Worm (Caenorhabditis elegans) whole organism, midembryonic: ENCODE measurements around the gene F19C6.5.

ENCODE experiments used
- T22C8.4 ChIP-seq: fragments of 200-800 bp; sonication (Bioruptor generic); IDR thresholded peaks from 2 replicates; pipeline ENCODE4 v1.3.6; 2022; ENCODE audit warnings: missing genetic modification characterization, missing compliant biosample characterization
- cog-1 ChIP-seq: sonication (generic microtip); optimal IDR thresholded peaks from 2 replicates; lab custom pipeline; 2016; ENCODE audit warnings: missing genetic modification characterization, missing compliant biosample characterization
- flt-1 ChIP-seq: fragments of 200-800 bp; sonication (Bioruptor generic); IDR thresholded peaks from 2 replicates; pipeline ENCODE4 v1.3.6; 2022; ENCODE audit warnings: missing genetic modification characterization, missing compliant biosample characterization
- klf-2 ChIP-seq: fragments of 200-800 bp; sonication (Bioruptor generic); conservative IDR thresholded peaks from 2 replicates; pipeline ENCODE4 v1.3.6; 2022; ENCODE audit warnings: missing genetic modification reagents, missing genetic modification characterization, missing compliant biosample characterization
- med-1 ChIP-seq: sonication (generic microtip); optimal IDR thresholded peaks from 2 replicates; lab custom pipeline; 2017; ENCODE audit warnings: missing genetic modification characterization, mild to moderate bottlenecking, missing compliant biosample characterization, antibody characterized with exemption, missing genetic modification reagents; ENCODE audit not compliant: insufficient read depth
- ref-1 ChIP-seq: fragments of 200-800 bp; sonication (Bioruptor generic); conservative IDR thresholded peaks from 2 replicates; pipeline ENCODE4 v1.3.6; 2022; ENCODE audit warnings: missing genetic modification reagents, missing genetic modification characterization, missing compliant biosample characterization
- tab-1 ChIP-seq: fragments of 200-800 bp; sonication (Bioruptor generic); IDR thresholded peaks from 2 replicates; pipeline ENCODE4 v1.3.6; 2022; ENCODE audit warnings: missing genetic modification characterization, missing compliant biosample characterization
- ztf-23 ChIP-seq: fragments of 200-800 bp; sonication (Bioruptor generic); IDR thresholded peaks from 2 replicates; pipeline ENCODE4 v1.3.6; 2022; ENCODE audit warnings: missing genetic modification reagents, missing genetic modification characterization, missing compliant biosample characterization
- ztf-29 ChIP-seq: fragments of 200-800 bp; sonication (Bioruptor generic); IDR thresholded peaks from 2 replicates; pipeline ENCODE4 v1.3.6; 2022; ENCODE audit warnings: missing genetic modification reagents, missing genetic modification characterization, missing compliant biosample characterization

Gene F19C6.5

ce11 chrX:9999599-10000201 lies 15.0 kb upstream of the F19C6.5 start:
- TF ChIP-seq cog-1 (tag; lab: Kevin White, UChicago) (peak; percentile 92), ztf-29 (GFP tag; lab: Robert Waterston, UW) (0 out of 2 replicates have a peak, but pooled peaks have one; percentile 7), ztf-23 (GFP tag; lab: Robert Waterston, UW) (peak; percentile 51; the same call in 1 of the 2 replicates), T22C8.4 (GFP tag; lab: Robert Waterston, UW) (peak; percentile 70), tab-1 (GFP tag; lab: Robert Waterston, UW) (no peak), med-1 (GFP tag; lab: Kevin White, UChicago) (no peak), klf-2 (GFP tag; lab: Robert Waterston, UW) (no peak), flt-1 (GFP tag; lab: Robert Waterston, UW) (peak; percentile 74; the same call in 1 of the 2 replicates), ref-1 (GFP tag; lab: Robert Waterston, UW) (no peak)

- TF ChIP-seq T22C8.4 (GFP tag; lab: Robert Waterston, UW) (no peak), ztf-23 (GFP tag; lab: Robert Waterston, UW) (no peak), ref-1 (GFP tag; lab: Robert Waterston, UW) (no peak), ztf-29 (GFP tag; lab: Robert Waterston, UW) (no peak), flt-1 (GFP tag; lab: Robert Waterston, UW) (no peak), med-1 (GFP tag; lab: Kevin White, UChicago) (no peak), tab-1 (GFP tag; lab: Robert Waterston, UW) (no peak), cog-1 (tag; lab: Kevin White, UChicago) (no peak), klf-2 (GFP tag; lab: Robert Waterston, UW) (no peak)
Measured at ce11 chrX:9999192-9999591, 14.5 kb upstream of the F19C6.5 start, which contains the start of gene grk-1. Gene grk-1, minus strand, starts transcription at chrX:9999208.

- no peak for TF ChIP-seq med-1 (GFP tag; lab: Kevin White, UChicago)
- no peak for TF ChIP-seq ztf-23 (GFP tag; lab: Robert Waterston, UW)
- TF ChIP-seq klf-2 (GFP tag; lab: Robert Waterston, UW), result no peak
- no peak for TF ChIP-seq cog-1 (tag; lab: Kevin White, UChicago)
- no peak for TF ChIP-seq ref-1 (GFP tag; lab: Robert Waterston, UW)
Measured at ce11 chrX:9997344-9997743, 12.6 kb upstream of the F19C6.5 start.

ce11 chrX:9993100-9993499 lies 8.4 kb upstream of the F19C6.5 start:
- TF ChIP-seq cog-1 (tag; lab: Kevin White, UChicago) (no peak), med-1 (GFP tag; lab: Kevin White, UChicago) (no peak), ztf-23 (GFP tag; lab: Robert Waterston, UW) (no peak), klf-2 (GFP tag; lab: Robert Waterston, UW) (no peak), T22C8.4 (GFP tag; lab: Robert Waterston, UW) (no peak), ztf-29 (GFP tag; lab: Robert Waterston, UW) (no peak), flt-1 (GFP tag; lab: Robert Waterston, UW) (no peak), tab-1 (GFP tag; lab: Robert Waterston, UW) (no peak), ref-1 (GFP tag; lab: Robert Waterston, UW) (no peak)

ce11 chrX:9988884-9989283 lies 4.1 kb upstream of the F19C6.5 start:
- TF ChIP-seq ztf-29 (GFP tag; lab: Robert Waterston, UW), result peak; percentile 9; the same call in 1 of the 2 replicates
- TF ChIP-seq flt-1 (GFP tag; lab: Robert Waterston, UW), result no peak

- TF ChIP-seq T22C8.4 (GFP tag; lab: Robert Waterston, UW), result no peak
- TF ChIP-seq ztf-23 (GFP tag; lab: Robert Waterston, UW), result no peak
- no peak for TF ChIP-seq cog-1 (tag; lab: Kevin White, UChicago)
- TF ChIP-seq med-1 (GFP tag; lab: Kevin White, UChicago), result no peak
- TF ChIP-seq tab-1 (GFP tag; lab: Robert Waterston, UW), result no peak
- no peak for TF ChIP-seq ztf-29 (GFP tag; lab: Robert Waterston, UW)
- no peak for TF ChIP-seq flt-1 (GFP tag; lab: Robert Waterston, UW)
- no peak for TF ChIP-seq ref-1 (GFP tag; lab: Robert Waterston, UW)
- no peak for TF ChIP-seq klf-2 (GFP tag; lab: Robert Waterston, UW)
Measured at ce11 chrX:9987166-9987565, 2.4 kb upstream of the F19C6.5 start.

- TF ChIP-seq ztf-23 (GFP tag; lab: Robert Waterston, UW), result no peak
- TF ChIP-seq klf-2 (GFP tag; lab: Robert Waterston, UW), result no peak
- TF ChIP-seq ztf-29 (GFP tag; lab: Robert Waterston, UW), result no peak
- no peak for TF ChIP-seq med-1 (GFP tag; lab: Kevin White, UChicago)
- no peak for TF ChIP-seq ref-1 (GFP tag; lab: Robert Waterston, UW)
- TF ChIP-seq tab-1 (GFP tag; lab: Robert Waterston, UW), result no peak
- no peak for TF ChIP-seq cog-1 (tag; lab: Kevin White, UChicago)
- no peak for TF ChIP-seq T22C8.4 (GFP tag; lab: Robert Waterston, UW)
- no peak for TF ChIP-seq flt-1 (GFP tag; lab: Robert Waterston, UW)
Measured at ce11 chrX:9981259-9981658, 3.5 kb downstream of the F19C6.5 start.

ce11 chrX:9976206-9976605 lies 8.5 kb downstream of the F19C6.5 start, which contains the start of gene mgl-1:
Gene mgl-1, minus strand, starts transcription at chrX:9976306.
- no peak for TF ChIP-seq T22C8.4 (GFP tag; lab: Robert Waterston, UW)
- TF ChIP-seq klf-2 (GFP tag; lab: Robert Waterston, UW), result no peak
- no peak for TF ChIP-seq ref-1 (GFP tag; lab: Robert Waterston, UW)
- TF ChIP-seq flt-1 (GFP tag; lab: Robert Waterston, UW), result no peak
- TF ChIP-seq tab-1 (GFP tag; lab: Robert Waterston, UW), result no peak
- no peak for TF ChIP-seq cog-1 (tag; lab: Kevin White, UChicago)
- TF ChIP-seq ztf-29 (GFP tag; lab: Robert Waterston, UW), result no peak
- no peak for TF ChIP-seq ztf-23 (GFP tag; lab: Robert Waterston, UW)
- TF ChIP-seq med-1 (GFP tag; lab: Kevin White, UChicago), result no peak

- no peak for TF ChIP-seq flt-1 (GFP tag; lab: Robert Waterston, UW)
- TF ChIP-seq tab-1 (GFP tag; lab: Robert Waterston, UW), result no peak
- no peak for TF ChIP-seq klf-2 (GFP tag; lab: Robert Waterston, UW)
- TF ChIP-seq T22C8.4 (GFP tag; lab: Robert Waterston, UW), result no peak
- TF ChIP-seq ref-1 (GFP tag; lab: Robert Waterston, UW), result no peak
- TF ChIP-seq ztf-23 (GFP tag; lab: Robert Waterston, UW), result no peak
- TF ChIP-seq med-1 (GFP tag; lab: Kevin White, UChicago), result no peak
- TF ChIP-seq ztf-29 (GFP tag; lab: Robert Waterston, UW), result no peak
- TF ChIP-seq cog-1 (tag; lab: Kevin White, UChicago), result no peak
Measured at ce11 chrX:9965275-9965674, 19.5 kb downstream of the F19C6.5 start, which contains the start of gene pssy-1. Gene pssy-1, plus strand, starts transcription at chrX:9965592.
